Worm (Caenorhabditis elegans) whole organism, L1 larva: ENCODE measurements around the gene sec-31.

ENCODE experiments used
- aly-2 ChIP-seq: fragments of 150-350 bp; optimal IDR thresholded peaks from 2 replicates; lab custom pipeline; 2014; ENCODE audit warnings: missing biosample characterization, missing genetic modification characterization
- efl-3 ChIP-seq: fragments of 200-800 bp; sonication (Bioruptor generic); optimal IDR thresholded peaks from 2 replicates; lab custom pipeline; 2018; ENCODE audit warnings: mild to moderate bottlenecking, missing genetic modification characterization, missing compliant biosample characterization
- fos-1 ChIP-seq: fragments of 150-350 bp; optimal IDR thresholded peaks from 2 replicates; lab custom pipeline; 2014; ENCODE audit warnings: missing biosample characterization, missing genetic modification characterization
- nhr-11 ChIP-seq: fragments of 150-350 bp; optimal IDR thresholded peaks from 2 replicates; lab custom pipeline; 2014; ENCODE audit warnings: missing biosample characterization, missing genetic modification characterization
- nhr-71 ChIP-seq: sonication (generic microtip); optimal IDR thresholded peaks from 2 replicates; lab custom pipeline; 2016; ENCODE audit warnings: mild to moderate bottlenecking, missing genetic modification characterization, moderate library complexity, missing compliant biosample characterization
- nhr-77 ChIP-seq: fragments of 150-350 bp; optimal IDR thresholded peaks from 2 replicates; lab custom pipeline; 2014; ENCODE audit warnings: missing biosample characterization, missing genetic modification characterization
- zag-1 ChIP-seq: fragments of 150-350 bp; optimal IDR thresholded peaks from 2 replicates; lab custom pipeline; 2014; ENCODE audit warnings: missing biosample characterization, missing genetic modification characterization

- TF ChIP-seq fos-1 (tag; lab: Kevin White, UChicago) (no peak), nhr-71 (tag; lab: Kevin White, UChicago) (no peak), nhr-77 (no peak), zag-1 (tag; lab: Kevin White, UChicago) (no peak), aly-2 (tag; lab: Kevin White, UChicago) (no peak), nhr-11 (tag; lab: Kevin White, UChicago) (no peak), efl-3 (GFP tag; lab: Kevin White, UChicago) (no peak)
These were observed 54.5 kb downstream of the sec-31 start, which contains the start of gene gspd-1 for ce11 chrIV:11317119-11317518.
